Fruit fly (Drosophila melanogaster): ENCODE measurements around the gene Nup37.

The Nup37 gene

DNA sequence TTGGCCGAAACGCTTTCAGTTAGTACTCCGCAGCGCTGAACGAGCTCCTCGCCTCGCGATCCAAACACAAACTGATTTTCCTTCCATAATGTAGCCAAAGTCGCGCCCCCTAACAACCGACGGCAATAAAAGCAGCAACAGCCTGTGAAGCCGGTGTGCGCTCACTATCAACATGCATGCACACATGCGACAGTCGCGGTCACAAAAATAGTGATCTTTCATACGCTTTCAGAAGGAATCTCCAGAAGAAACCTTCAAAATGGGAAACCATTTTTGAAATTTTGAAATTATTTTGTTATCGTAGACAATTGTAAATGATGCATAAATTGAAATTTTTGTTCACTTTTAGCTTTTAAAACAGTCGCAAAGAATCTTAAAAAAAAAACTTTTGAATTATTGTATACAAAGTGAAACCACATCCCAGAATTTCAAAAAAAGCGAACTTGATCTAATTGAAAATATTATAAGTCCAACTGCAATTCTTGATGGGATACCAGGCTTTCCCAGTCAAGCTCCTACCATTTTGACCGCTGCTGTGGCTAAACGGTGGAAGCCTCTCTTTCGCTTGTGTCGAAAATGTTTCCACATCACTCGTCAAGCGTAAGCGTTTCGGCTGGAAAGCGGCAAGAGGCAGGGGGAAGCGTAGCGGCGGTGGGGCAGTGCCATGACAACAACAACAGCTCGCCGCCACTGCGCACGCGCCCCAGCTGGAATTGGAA, 15.0 kb upstream of the Nup37 start, which contains the start of gene Cad96Cb:
Gene Cad96Cb (minus strand): TSS at position 51 of the 719 bp plus-strand sequence.
- TF ChIP-seq Myc (optimal IDR thresholded peaks at IDR 0.05), result no peak
- TF ChIP-seq h (optimal IDR thresholded peaks at IDR 0.05), result no peak
- no peak for TF ChIP-seq psq (optimal IDR thresholded peaks at IDR 0.05)
- TF ChIP-seq Sin3A (optimal IDR thresholded peaks at IDR 0.05), result no peak
- TF ChIP-seq insv (optimal IDR thresholded peaks at IDR 0.05), result no peak
- TF ChIP-seq ttk (optimal IDR thresholded peaks at IDR 0.05), result no peak

DNA sequence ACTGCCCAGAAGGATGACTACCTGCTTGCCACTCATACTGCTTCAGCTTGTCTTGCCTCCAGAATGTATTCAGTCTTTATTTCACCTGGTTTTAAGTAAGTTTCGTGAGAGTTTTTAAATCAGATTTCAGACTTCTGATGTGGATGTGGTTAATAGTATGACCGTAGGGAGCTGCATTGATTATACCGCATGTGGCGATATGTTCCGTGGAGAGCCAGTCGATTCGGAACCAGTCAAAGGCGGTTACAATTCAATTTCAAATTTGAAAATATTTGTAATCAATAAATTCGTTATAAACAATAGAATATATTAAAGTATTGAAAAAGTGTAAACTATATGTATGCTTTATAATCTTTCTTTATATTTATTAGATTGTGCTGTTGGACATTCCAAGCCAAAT, 12.1 kb upstream of the Nup37 start, which contains the start of gene Sil1:
Gene Sil1 (minus strand): TSS at position 168 of the 400 bp plus-strand sequence.
- TF ChIP-seq h (optimal IDR thresholded peaks at IDR 0.05), result no peak
- no peak for TF ChIP-seq ttk (optimal IDR thresholded peaks at IDR 0.05)
- no peak for TF ChIP-seq insv (optimal IDR thresholded peaks at IDR 0.05)
- TF ChIP-seq Sin3A (optimal IDR thresholded peaks at IDR 0.05), result no peak
- TF ChIP-seq Myc (optimal IDR thresholded peaks at IDR 0.05), result no peak
- TF ChIP-seq psq (optimal IDR thresholded peaks at IDR 0.05), result no peak

DNA sequence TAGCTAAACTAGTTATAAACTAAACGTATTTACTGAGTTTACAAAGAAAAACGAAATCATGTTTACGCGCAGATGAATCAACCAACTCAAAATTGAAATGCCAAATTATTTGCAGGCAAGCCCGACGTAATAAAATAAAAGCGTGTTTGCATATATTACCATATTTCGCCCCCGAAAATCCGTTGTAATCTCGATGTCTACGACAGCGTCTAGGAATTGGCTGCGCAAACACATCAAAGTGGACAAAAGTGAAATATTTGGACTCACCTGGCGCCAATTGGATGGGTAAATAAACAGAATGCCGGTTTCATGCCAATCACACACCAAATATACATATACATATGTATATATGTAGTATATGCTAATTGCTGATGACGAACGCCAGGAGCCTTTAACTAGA, 11.3 kb upstream of the Nup37 start:
- TF ChIP-seq Myc (optimal IDR thresholded peaks at IDR 0.05), result no peak
- no peak for TF ChIP-seq insv (optimal IDR thresholded peaks at IDR 0.05)
- TF ChIP-seq psq (optimal IDR thresholded peaks at IDR 0.05), result no peak
- no peak for TF ChIP-seq ttk (optimal IDR thresholded peaks at IDR 0.05)
- no peak for TF ChIP-seq h (optimal IDR thresholded peaks at IDR 0.05)
- TF ChIP-seq Sin3A (optimal IDR thresholded peaks at IDR 0.05), result no peak

DNA sequence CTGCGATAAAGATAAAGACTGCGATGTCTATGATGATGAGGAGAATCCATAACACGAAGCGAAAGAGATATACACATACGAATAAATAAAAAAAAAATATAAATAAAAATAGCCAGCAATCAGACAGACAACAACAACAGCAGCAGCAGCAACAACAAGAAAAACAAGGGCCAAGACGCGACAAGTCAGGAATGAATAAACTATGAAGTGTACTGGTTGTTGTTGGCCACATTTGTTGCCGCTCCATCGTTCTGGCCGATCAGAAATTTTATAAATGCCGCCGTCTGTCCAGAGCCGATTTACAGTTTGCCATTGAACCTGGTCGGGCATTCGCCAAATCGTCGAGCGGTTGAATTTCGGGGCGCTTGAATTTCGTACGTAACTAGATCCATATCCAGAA, 10.1 kb upstream of the Nup37 start, which contains the start of gene Jhbp7:
Gene Jhbp7 (plus strand): TSS at position 301 of the 400 bp plus-strand sequence.
- no peak for TF ChIP-seq Sin3A (optimal IDR thresholded peaks at IDR 0.05)
- no peak for TF ChIP-seq psq (optimal IDR thresholded peaks at IDR 0.05)
- no peak for TF ChIP-seq Myc (optimal IDR thresholded peaks at IDR 0.05)
- no peak for TF ChIP-seq h (optimal IDR thresholded peaks at IDR 0.05)
- no peak for TF ChIP-seq ttk (optimal IDR thresholded peaks at IDR 0.05)
- TF ChIP-seq insv (optimal IDR thresholded peaks at IDR 0.05), result no peak

DNA sequence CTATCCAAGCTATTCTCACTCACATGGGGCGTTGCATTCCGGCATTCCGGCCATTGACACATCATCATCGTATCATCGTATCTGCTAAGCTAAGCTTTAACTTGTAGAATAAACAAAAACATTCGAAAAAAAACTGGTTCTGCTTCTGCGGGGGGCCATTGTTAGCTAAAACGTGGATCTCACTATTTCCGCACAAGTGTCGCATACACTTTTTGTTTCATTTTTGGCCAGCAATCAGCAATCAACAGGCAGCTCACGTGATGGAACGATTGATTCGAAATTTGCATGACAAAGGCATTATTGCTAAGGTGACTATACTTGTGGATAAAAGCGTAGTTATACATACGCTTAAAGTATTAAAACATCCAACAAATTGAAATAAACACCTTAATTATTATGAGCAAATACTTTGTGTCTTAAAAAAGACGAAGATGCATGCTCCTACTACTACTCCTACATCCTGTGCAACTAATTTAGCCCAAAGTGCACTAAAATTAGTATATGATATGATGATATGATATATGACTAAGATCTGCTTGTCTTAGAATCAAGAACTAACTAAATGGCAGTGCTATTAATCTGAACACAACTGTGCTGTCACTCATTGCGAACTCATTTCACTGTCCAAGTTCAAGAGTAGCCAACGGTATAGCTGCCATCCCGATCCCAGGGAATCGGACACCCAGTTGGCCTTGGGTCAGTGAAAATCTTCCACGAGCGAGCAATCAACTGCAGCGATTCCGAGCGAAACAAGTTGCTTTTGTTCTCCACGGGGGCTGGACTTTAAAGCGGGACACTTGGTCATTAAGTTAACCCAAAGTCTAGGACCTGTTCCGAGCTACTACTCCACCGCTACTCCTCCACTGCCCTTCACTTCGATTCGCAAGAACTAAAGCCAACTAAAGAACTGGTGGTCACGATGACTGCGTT, 8.4 kb upstream of the Nup37 start:
- TF ChIP-seq h (optimal IDR thresholded peaks at IDR 0.05) (no peak), insv (optimal IDR thresholded peaks at IDR 0.05) (no peak), psq (optimal IDR thresholded peaks at IDR 0.05) (no peak), ttk (optimal IDR thresholded peaks at IDR 0.05) (no peak), Sin3A (optimal IDR thresholded peaks at IDR 0.05) (no peak), Myc (optimal IDR thresholded peaks at IDR 0.05) (no peak)

DNA sequence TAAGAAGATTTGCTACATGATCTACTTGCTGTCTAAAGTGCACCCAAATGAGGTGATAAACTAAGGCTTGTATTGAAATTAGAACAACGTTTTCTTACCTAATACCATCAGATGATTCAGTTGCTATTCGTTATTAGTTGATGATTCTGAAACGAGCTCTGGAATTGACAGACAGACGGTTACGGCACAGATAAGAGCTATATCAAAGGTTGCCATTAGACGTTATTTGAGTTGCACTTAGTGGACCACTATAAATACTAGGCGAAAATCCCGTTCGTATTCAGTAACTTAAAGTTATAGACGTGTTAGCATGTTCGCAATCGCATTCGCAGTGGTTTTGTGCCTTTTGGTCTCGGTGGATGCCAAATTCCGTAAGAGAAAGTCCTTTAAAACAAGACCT, 7.6 kb upstream of the Nup37 start, which contains the start of gene to:
Gene to (plus strand): TSS at position 301 of the 400 bp plus-strand sequence.
- no peak for TF ChIP-seq h (optimal IDR thresholded peaks at IDR 0.05)
- TF ChIP-seq ttk (optimal IDR thresholded peaks at IDR 0.05), result no peak
- no peak for TF ChIP-seq Myc (optimal IDR thresholded peaks at IDR 0.05)
- no peak for TF ChIP-seq Sin3A (optimal IDR thresholded peaks at IDR 0.05)
- TF ChIP-seq insv (optimal IDR thresholded peaks at IDR 0.05), result no peak

DNA sequence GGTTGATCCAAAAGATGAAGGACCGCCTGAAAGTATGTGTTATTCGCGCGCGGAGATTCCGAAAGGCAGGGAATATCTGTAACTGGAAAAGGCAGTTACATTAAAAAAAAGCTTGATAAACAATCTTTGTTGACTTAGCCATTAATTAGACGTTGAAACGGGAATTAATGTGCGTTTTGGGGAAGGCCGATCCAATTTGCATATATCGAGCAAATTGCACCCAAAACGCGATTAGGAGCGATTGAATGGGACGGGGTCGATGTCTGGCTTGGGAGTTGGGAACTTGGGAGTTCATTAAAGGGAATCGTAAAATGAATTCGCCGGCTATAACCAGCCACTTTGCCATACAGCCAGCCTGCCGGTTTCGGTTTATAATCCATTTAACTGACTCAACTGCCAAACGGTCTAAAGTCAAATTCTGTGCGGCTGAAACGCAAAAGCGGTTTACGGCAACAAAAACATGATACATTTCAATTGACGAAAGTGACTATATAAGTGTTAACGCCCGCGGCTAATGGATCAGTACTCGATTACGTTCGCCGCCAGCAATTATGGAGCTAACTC, 5.9 kb upstream of the Nup37 start, which contains the start of gene CG11854:
Gene CG11854 (plus strand): TSS at position 514 of the 564 bp plus-strand sequence.
- no peak for TF ChIP-seq Myc (optimal IDR thresholded peaks at IDR 0.05)
- no peak for TF ChIP-seq h (optimal IDR thresholded peaks at IDR 0.05)
- no peak for TF ChIP-seq ttk (optimal IDR thresholded peaks at IDR 0.05)
- TF ChIP-seq psq (optimal IDR thresholded peaks at IDR 0.05), result no peak
- TF ChIP-seq Sin3A (optimal IDR thresholded peaks at IDR 0.05), result no peak
- TF ChIP-seq insv (optimal IDR thresholded peaks at IDR 0.05), result no peak

DNA sequence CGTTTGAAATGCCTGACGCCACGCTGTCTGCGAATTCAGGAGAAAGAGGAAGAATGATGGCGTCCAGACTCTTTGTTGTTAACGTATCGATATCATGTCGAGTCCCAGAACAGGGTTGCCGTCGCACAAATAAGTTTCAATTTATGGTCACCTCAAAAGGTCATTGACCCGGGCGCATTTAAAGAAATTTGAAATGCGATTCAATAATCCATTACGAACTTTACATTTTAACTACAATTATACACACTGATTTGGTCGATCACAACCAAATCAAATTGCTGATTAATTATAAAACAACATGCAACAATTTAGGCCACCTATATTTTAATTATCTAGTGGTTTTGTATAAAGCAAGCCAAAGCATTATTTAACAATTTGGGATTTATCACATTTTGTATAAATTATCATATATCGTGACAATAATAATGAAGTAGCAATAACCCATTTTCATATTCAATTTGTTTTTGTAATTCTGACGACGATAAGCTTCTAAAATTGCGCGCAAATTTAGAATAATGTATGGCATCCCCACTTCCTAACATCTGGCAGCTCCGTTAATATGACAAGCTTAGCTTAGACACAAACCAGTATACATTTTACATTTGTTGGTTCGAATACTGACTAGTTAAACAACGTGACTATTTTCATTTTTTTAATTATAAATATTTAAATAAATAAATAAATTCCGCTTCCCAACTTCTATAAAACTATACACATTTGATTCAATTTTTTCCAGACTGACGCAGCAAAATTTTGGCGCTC, 2.2 kb upstream of the Nup37 start, which contains the start of gene bam:
Gene bam (minus strand): TSS at position 58 of the 762 bp plus-strand sequence.
- TF ChIP-seq Sin3A (optimal IDR thresholded peaks at IDR 0.05) (no peak), psq (optimal IDR thresholded peaks at IDR 0.05) (no peak), insv (optimal IDR thresholded peaks at IDR 0.05) (no peak), Myc (optimal IDR thresholded peaks at IDR 0.05) (no peak), h (optimal IDR thresholded peaks at IDR 0.05) (no peak), ttk (optimal IDR thresholded peaks at IDR 0.05) (no peak)

DNA sequence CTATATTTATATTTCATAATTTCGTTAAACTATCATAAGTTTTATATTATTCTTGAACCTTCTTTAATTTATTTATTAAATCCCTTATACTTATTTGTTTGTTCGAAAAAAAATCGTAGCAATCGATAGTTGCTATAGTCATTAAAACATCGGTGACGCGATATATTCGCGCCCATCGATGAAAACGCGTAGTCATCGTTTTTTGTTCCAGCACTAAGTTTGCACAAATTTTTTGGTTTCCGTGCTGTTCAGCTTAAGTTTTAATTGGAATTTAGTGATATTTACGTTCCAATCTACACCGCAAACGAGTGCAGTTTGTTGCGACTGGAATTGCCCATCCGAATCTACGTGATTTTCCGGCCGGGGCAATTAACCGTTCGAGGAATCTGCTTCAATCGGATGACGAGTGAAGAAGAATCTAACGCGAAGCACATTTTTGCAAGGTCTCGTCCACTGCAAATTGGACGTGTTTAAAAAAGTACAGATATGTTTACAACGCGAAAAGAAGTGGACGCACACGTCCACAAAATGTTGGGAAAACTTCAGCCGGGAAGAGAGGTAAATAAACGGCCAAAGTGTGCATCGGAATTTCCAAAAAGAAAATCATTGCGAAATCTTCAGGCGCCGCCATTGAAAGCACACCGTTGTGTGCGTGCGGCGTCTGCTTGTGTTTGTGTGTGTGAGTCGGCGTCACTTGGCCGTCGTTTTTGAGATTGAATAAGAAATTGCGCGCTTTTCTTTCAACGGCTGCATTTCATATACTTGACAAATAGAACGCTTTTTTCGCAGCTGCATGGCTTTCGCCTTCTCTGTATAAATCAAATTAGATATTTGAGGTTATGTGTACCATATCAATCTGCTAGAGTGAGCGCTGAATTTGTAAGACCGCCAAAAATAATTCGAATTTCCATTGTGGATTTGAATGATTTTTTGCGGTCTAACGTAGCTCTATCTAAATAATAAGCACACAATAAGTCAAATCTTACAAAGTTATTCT, 2.0 kb downstream of the Nup37 start, which contains the start of gene Nup358:
Gene Nup358 (plus strand): TSS at position 204 of the 997 bp plus-strand sequence.
- TF ChIP-seq insv (optimal IDR thresholded peaks at IDR 0.05) (no peak), psq (optimal IDR thresholded peaks at IDR 0.05) (no peak), h (optimal IDR thresholded peaks at IDR 0.05) (no peak), Sin3A (optimal IDR thresholded peaks at IDR 0.05) (no peak), Myc (optimal IDR thresholded peaks at IDR 0.05) (no peak), ttk (optimal IDR thresholded peaks at IDR 0.05) (no peak)
